Fruit fly (Drosophila melanogaster) whole organism, adult: ENCODE measurements around the gene CAH5.

Source experiments
- CG11617 ChIP-seq: fragments of 200-800 bp; sonication (Bioruptor generic); optimal IDR thresholded peaks from 2 replicates; lab custom pipeline; 2017; ENCODE audit warnings: mild to moderate bottlenecking, missing biosample characterization, missing genetic modification reagents, missing genetic modification characterization
- CG12768 ChIP-seq: fragments of 200-800 bp; sonication (Bioruptor generic); optimal IDR thresholded peaks from 2 replicates; lab custom pipeline; 2017; ENCODE audit warnings: missing biosample characterization, missing genetic modification characterization, mild to moderate bottlenecking, moderate library complexity, missing genetic modification reagents
- CG14711 ChIP-seq: fragments of 200-800 bp; sonication (Bioruptor generic); optimal IDR thresholded peaks from 2 replicates; lab custom pipeline; 2018; ENCODE audit warnings: missing biosample characterization, mild to moderate bottlenecking, missing genetic modification characterization, moderate library complexity
- CG1620 ChIP-seq: fragments of 200-800 bp; sonication (Bioruptor generic); optimal IDR thresholded peaks from 2 replicates; lab custom pipeline; 2016; ENCODE audit warnings: missing biosample characterization, missing genetic modification characterization
- CG33017 ChIP-seq: fragments of 200-800 bp; sonication (Bioruptor generic); optimal IDR thresholded peaks from 2 replicates; lab custom pipeline; 2018; ENCODE audit warnings: missing biosample characterization, mild to moderate bottlenecking, missing genetic modification characterization, moderate library complexity
- CG5204 ChIP-seq: fragments of 200-800 bp; sonication (Bioruptor generic); optimal IDR thresholded peaks from 2 replicates; lab custom pipeline; 2016; ENCODE audit warnings: missing biosample characterization, missing genetic modification characterization
- CG7045 ChIP-seq: fragments of 200-800 bp; sonication (Bioruptor generic); optimal IDR thresholded peaks from 2 replicates; lab custom pipeline; 2017; ENCODE audit warnings: missing biosample characterization, mild to moderate bottlenecking, missing genetic modification characterization
- CG7101 ChIP-seq: fragments of 200-800 bp; sonication (Bioruptor generic); optimal IDR thresholded peaks from 2 replicates; lab custom pipeline; 2018; ENCODE audit warnings: missing biosample characterization, mild to moderate bottlenecking, missing genetic modification characterization, moderate library complexity
- Clk ChIP-seq: fragments of 200-800 bp; sonication (Bioruptor generic); optimal IDR thresholded peaks from 2 replicates; lab custom pipeline; 2017; ENCODE audit warnings: missing biosample characterization, missing genetic modification characterization
- Crg-1 ChIP-seq: fragments of 200-800 bp; sonication (Bioruptor generic); optimal IDR thresholded peaks from 2 replicates; lab custom pipeline; 2016; ENCODE audit warnings: missing biosample characterization, missing genetic modification characterization
- Hr96 ChIP-seq: fragments of 200-800 bp; sonication (Bioruptor generic); optimal IDR thresholded peaks from 2 replicates; lab custom pipeline; 2016; ENCODE audit warnings: missing biosample characterization, missing genetic modification characterization
- Mnt ChIP-seq: fragments of 200-800 bp; sonication (Bioruptor generic); optimal IDR thresholded peaks from 2 replicates; lab custom pipeline; 2016; ENCODE audit warnings: missing biosample characterization, mild to moderate bottlenecking, missing genetic modification characterization
- bab1 ChIP-seq: fragments of 200-800 bp; sonication (Bioruptor generic); optimal IDR thresholded peaks from 3 replicates; lab custom pipeline; 2019; ENCODE audit warnings: missing biosample characterization, mild to moderate bottlenecking, missing genetic modification characterization, moderate library complexity
- cic ChIP-seq: fragments of 200-800 bp; sonication (Bioruptor generic); optimal IDR thresholded peaks from 2 replicates; lab custom pipeline; 2017; ENCODE audit warnings: missing biosample characterization, mild to moderate bottlenecking, missing genetic modification characterization, moderate library complexity
- cnc ChIP-seq, 2 experiments: fragments of >200 bp; optimal IDR thresholded peaks; 2 replicates each; lab custom pipeline; 2017
- kay ChIP-seq: fragments of 200-800 bp; sonication (Bioruptor generic); peaks from one replicate; lab custom pipeline; 2016; ENCODE audit warnings: missing biosample characterization, missing genetic modification characterization, borderline replicate concordance
- ovo ChIP-seq: fragments of 200-800 bp; sonication (Bioruptor generic); optimal IDR thresholded peaks from 2 replicates; lab custom pipeline; 2016; ENCODE audit warnings: missing biosample characterization, missing genetic modification characterization
- pad ChIP-seq: fragments of 200-800 bp; sonication (Bioruptor generic); optimal IDR thresholded peaks from 3 replicates; lab custom pipeline; 2017; ENCODE audit warnings: missing biosample characterization, missing genetic modification characterization, mild to moderate bottlenecking, moderate library complexity, missing genetic modification reagents
- tj ChIP-seq: fragments of 200-800 bp; sonication (Bioruptor generic); optimal IDR thresholded peaks from 3 replicates; lab custom pipeline; 2017; ENCODE audit warnings: missing biosample characterization, mild to moderate bottlenecking, missing genetic modification characterization, moderate library complexity
- toe ChIP-seq: fragments of 200-800 bp; sonication (Bioruptor generic); optimal IDR thresholded peaks from 2 replicates; lab custom pipeline; 2016; ENCODE audit warnings: missing biosample characterization, missing genetic modification characterization

CAH5 gene

DNA sequence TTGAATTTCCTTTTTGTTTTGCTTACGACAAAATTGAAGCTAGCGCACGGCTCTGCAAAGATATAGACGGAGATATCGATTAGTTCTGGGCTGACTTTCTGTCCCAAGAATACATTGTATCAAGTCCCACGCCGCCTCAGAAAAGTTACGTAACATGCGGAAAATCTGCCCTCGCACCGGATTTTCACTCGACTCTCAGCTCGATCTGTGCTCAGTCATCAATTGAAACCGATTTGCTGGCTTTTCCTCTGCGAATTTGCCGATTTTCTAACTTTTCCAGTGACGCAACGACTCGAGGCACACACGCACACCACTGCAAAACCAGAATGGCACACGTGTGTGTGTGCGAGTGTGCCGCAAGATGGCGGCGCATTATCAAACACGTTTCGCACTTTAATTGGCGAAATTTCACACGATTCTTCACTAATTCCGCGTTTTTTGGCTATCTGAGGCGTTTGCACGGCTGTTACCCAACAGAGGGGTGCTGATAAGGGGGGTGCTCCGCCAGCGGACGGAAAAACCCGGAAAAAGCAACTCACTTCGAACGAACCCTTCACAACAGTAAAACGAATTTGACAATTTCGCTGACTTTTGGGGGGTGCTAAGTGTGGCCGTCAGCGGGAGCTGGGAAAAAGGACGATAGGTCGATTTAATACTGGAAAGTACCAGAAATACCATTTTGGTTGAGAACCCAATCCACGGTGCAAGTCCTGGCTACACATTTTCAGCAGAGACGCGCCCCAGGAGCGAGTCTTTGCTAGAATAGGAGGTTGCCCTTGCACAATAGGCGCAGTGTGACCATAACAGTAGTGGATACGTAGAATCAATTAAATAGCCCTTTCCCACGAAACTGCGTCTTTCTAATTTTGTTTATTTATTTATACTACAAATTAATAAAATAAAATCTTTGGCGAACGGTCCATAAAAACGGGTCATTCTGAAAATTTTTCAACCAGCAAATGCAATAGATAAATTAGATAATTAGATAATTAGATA is 43.1 kb upstream of the CAH5 start, which contains the start of gene ATPsynC:
ATPsynC (minus strand) TSS at position 634 of the 996 bp plus-strand sequence.
- TF ChIP-seq pad (GFP tag; lab: Kevin White, UChicago) (peak; percentile 49), bab1 (GFP tag; lab: Kevin White, UChicago) (peak; percentile 79), kay (GFP tag; lab: Kevin White, UChicago) (no peak), tj (GFP tag; lab: Kevin White, UChicago) (peak; percentile 67), Hr96 (no peak), cic (GFP tag; lab: Kevin White, UChicago) (peak; percentile 69), toe (GFP tag; lab: Kevin White, UChicago) (no peak), ovo (GFP tag; lab: Kevin White, UChicago) (no peak), Mnt (GFP tag; lab: Kevin White, UChicago) (peak; percentile 90), cnc (optimal IDR thresholded peaks at IDR 0.05; lab: Kevin White, UChicago) (no peak), Crg-1 (GFP tag; lab: Kevin White, UChicago) (peak; percentile 16), CG7045 (GFP tag; lab: Kevin White, UChicago) (peak; percentile 41), CG11617 (GFP tag; lab: Kevin White, UChicago) (no peak), CG1620 (GFP tag; lab: Kevin White, UChicago) (peak; percentile 40), CG14711 (tag; lab: Kevin White, UChicago) (peak; percentile 9), CG12768 (peak; percentile 67), Clk (no peak), CG7101 (tag; lab: Kevin White, UChicago) (peak; percentile 60), CG5204 (GFP tag; lab: Kevin White, UChicago) (no peak), CG33017 (tag; lab: Kevin White, UChicago) (peak; percentile 39)

DNA sequence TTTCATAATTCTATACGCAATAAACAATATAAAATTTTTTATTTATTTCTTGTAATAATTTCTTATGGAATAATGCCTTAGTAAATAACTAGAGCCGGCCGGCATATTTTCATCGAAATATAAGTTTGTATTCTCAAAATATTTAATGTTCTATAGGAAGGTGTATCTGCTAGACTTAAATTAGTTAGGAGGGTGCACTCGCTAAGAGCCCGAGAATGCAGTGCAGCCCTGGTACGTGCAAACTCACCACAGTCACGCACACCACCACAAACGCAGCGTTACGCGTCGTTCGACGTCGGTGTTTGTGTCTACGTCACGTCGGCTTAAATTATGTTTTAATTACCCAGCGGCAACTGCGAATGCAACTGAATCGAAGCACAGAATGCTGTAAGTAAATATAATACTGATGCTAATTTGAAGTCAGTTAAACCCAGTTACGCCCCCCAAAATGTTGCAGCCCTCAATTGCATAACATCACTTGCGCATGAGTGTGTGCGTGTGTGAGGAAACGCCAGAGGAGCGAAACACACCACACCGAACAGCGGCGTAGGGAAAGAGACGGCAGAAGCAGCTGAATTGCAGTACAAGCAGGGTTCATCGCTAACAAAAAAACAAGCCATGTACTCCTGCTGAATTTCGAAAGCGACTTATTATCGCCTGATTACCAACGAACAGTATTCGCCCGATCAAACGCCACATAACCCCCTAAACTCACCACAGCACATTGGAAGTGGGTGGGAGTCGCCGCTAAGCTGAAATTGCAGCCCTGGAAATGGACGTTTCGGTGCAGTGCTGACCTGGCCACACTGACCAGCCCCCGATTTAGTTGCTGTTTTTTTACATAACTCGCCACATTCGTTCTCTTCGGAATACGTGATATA is 41.7 kb upstream of the CAH5 start, which contains the start of gene CG12054:
CG12054 (plus strand) TSS at position 247 of the 881 bp plus-strand sequence.
- TF ChIP-seq CG1620 (GFP tag; lab: Kevin White, UChicago) (peak; percentile 19), toe (GFP tag; lab: Kevin White, UChicago) (no peak), bab1 (GFP tag; lab: Kevin White, UChicago) (peak; percentile 3), Hr96 (peak; percentile 27), Mnt (GFP tag; lab: Kevin White, UChicago) (peak; percentile 15), kay (GFP tag; lab: Kevin White, UChicago) (no peak)

DNA sequence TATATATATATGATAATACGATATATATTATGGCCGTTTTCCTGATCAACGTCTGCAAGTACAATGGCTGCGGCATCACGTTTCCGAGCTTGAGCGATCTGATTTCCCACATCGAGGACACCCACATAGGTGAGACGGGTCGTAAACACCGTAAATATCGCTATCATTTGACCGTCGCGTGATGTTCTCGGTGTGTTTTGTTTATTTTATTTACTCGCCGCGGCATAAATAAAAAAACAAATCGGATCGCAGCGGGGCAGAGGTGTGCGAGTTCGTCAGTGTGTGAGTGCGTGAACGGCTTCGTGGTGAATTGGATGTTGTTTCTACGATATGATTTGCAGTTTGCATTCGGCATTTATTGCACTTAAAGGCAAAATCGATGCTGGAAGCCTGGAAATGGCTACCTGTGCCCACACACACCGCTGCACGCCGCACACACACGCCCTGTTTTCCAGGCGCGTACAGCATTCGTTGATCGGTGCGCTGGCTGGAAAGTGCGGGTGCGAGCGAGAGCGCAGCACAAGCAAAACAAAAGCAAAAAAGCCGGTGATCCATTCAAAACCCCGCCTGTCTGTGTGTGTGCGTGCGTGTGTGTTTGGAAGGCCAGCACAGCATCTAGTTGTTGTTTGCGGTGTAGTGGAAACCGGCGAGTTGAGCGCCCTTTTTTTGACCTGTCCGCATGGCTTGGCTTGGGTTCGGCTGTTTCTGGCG is 40.9 kb upstream of the CAH5 start:
- TF ChIP-seq Hr96 (no peak), CG7101 (tag; lab: Kevin White, UChicago) (no peak), kay (GFP tag; lab: Kevin White, UChicago) (no peak), CG33017 (tag; lab: Kevin White, UChicago) (peak; percentile 31), CG14711 (tag; lab: Kevin White, UChicago) (peak; percentile 17), Clk (no peak), tj (GFP tag; lab: Kevin White, UChicago) (peak; percentile 59), CG1620 (GFP tag; lab: Kevin White, UChicago) (no peak), CG12768 (peak; percentile 18), bab1 (GFP tag; lab: Kevin White, UChicago) (no peak), CG11617 (GFP tag; lab: Kevin White, UChicago) (peak; percentile 60), Mnt (GFP tag; lab: Kevin White, UChicago) (peak; percentile 18), CG7045 (GFP tag; lab: Kevin White, UChicago) (no peak), toe (GFP tag; lab: Kevin White, UChicago) (no peak), pad (GFP tag; lab: Kevin White, UChicago) (peak; percentile 28), cnc (optimal IDR thresholded peaks at IDR 0.05; lab: Kevin White, UChicago) (no peak), Crg-1 (GFP tag; lab: Kevin White, UChicago) (peak; percentile 15), cic (GFP tag; lab: Kevin White, UChicago) (peak; percentile 99), ovo (GFP tag; lab: Kevin White, UChicago) (peak; percentile 7), CG5204 (GFP tag; lab: Kevin White, UChicago) (no peak)

DNA sequence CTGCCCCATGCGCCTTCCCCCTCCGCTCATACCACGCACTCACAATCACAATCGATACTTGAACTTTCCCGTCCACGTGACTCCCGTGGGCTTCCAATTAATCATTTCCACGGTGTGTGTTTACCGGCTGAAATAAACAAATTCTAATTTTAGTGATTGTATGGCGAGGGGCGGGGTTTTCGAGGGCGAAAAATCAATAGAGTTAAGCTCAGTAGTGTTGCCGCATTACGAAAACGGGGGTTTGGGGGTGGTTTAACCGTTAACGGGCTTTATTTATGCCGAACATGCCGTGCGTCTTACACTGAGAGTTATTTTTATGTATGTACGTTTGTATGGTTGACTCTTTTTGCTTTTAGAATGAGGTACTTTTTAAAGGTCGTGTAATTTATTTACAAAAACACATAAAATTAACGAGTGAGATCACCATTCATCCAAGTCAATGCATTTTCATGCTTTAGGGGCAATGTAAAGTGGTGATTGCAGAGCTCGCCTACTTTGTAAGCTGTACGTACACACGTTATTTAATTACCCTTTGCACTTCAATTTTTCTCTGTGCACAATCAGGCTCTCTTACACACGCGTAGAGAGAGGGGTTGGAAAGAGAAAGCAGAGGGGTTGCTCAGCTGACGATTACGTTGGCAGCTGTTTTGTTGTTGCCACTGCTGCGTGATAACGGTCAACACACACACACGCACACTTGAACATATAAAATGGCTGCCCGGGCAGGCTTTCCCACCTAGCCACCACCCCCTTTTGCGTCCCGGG is 40.1 kb upstream of the CAH5 start:
- TF ChIP-seq Crg-1 (GFP tag; lab: Kevin White, UChicago), result no peak
- peak; percentile 42 for TF ChIP-seq Hr96
- TF ChIP-seq CG12768, result no peak
- no peak for TF ChIP-seq CG5204 (GFP tag; lab: Kevin White, UChicago)
- TF ChIP-seq Clk, result no peak
- TF ChIP-seq toe (GFP tag; lab: Kevin White, UChicago), result no peak
- peak; percentile 63 for TF ChIP-seq CG11617 (GFP tag; lab: Kevin White, UChicago)
- TF ChIP-seq kay (GFP tag; lab: Kevin White, UChicago), result no peak
- no peak for TF ChIP-seq CG14711 (tag; lab: Kevin White, UChicago)
- peak; percentile 56 for TF ChIP-seq CG7101 (tag; lab: Kevin White, UChicago)
- no peak for TF ChIP-seq cnc (optimal IDR thresholded peaks at IDR 0.05; lab: Kevin White, UChicago)
- TF ChIP-seq tj (GFP tag; lab: Kevin White, UChicago), result no peak
- TF ChIP-seq bab1 (GFP tag; lab: Kevin White, UChicago), result no peak
- peak; percentile 63 for TF ChIP-seq CG33017 (tag; lab: Kevin White, UChicago)
- TF ChIP-seq Mnt (GFP tag; lab: Kevin White, UChicago), result no peak
- peak; percentile 69 for TF ChIP-seq CG7045 (GFP tag; lab: Kevin White, UChicago)
- peak; percentile 17 for TF ChIP-seq ovo (GFP tag; lab: Kevin White, UChicago)
- TF ChIP-seq CG1620 (GFP tag; lab: Kevin White, UChicago), result no peak
- peak; percentile 13 for TF ChIP-seq pad (GFP tag; lab: Kevin White, UChicago)
- no peak for TF ChIP-seq cic (GFP tag; lab: Kevin White, UChicago)
